Worm (Caenorhabditis elegans) whole organism, dauer: ENCODE results near the gene spr-2.

Source experiments
- unc-62 ChIP-seq: sonication (generic microtip); optimal IDR thresholded peaks from 2 replicates; lab custom pipeline; 2017; ENCODE audit warnings: missing biosample characterization, missing genetic modification reagents, missing genetic modification characterization

spr-2 gene

DNA sequence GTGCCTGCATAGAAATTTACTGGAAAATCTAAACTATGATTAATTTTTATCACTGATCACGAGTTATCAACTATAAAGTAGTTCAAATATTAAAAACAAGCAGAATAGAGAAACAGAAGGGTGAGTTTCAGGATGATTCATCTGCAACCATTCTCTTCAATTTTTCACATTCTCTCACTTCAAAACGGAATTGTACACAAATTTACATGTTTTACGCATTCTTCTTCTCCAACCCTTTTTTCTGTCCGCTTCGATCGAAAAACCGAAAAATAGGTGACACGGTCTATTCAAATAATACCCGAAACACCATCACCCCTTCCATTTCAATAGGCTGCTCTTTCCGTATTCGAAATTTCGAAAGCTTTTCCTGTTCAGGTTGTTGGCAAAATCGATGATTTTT is 42.3 kb downstream of the spr-2 start, which contains the start of gene D1046.4:
D1046.4 (plus strand) TSS at position 301 of the 400 bp plus-strand sequence.
- TF ChIP-seq unc-62 (GFP tag; lab: Kevin White, UChicago): no peak
